Worm (Caenorhabditis elegans): ENCODE measurements around the gene F26F12.4.

DNA sequence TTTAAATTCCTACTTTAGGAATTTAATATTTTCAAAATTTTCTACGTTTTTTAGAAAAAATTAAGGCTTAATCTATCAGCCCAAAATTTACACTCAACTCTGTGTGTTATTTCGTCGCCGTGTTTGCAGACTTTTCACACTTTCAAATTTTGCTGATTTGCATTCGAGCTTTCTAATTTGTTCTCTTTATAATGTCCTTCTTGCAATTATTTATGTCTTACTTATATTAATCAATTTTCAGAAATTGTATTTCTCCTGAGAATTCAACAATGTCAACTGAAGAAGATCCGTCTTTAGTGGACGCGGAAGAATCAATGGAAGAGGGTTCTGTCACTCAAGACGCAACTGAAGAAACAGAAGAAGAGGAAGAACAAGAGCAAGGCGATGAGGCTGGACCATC lies 42.5 kb downstream of the F26F12.4 start, which contains the start of gene let-418:
- TF ChIP-seq dao-5 (tag; optimal IDR thresholded peaks at IDR 0.05) (no peak), him-1 (tag; optimal IDR thresholded peaks at IDR 0.05) (no peak), W03F9.2 (tag; optimal IDR thresholded peaks at IDR 0.05) (no peak)

All from whole organism, L4/young adult.